Worm (Caenorhabditis elegans): ENCODE measurements around the gene F42A9.3.

The F42A9.3 gene

DNA sequence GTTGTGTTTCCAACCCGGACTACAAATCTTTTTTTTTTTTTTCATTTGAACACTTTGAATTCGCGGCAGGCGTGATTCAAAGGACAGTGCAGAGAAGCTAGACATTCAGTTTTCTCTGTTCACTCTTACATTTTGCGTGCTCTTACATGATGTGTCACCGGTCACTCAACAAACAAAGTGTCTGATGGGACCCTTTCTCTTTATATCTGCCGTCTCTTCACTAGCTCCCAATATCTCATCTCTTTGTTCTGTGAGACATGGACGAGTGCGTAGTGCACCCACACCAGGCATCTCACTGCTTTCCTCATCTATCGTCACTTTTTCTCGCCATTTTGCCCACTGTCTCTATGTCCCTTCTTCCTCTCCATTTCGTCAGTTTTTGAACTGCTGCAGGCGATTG is 30.0 kb upstream of the F42A9.3 start (continued):
- TF ChIP-seq F37D6.2 (tag; optimal IDR thresholded peaks at IDR 0.05) (no peak), aly-2 (tag; optimal IDR thresholded peaks at IDR 0.05) (no peak), hmg-1.1 (GFP tag; IDR thresholded peaks at IDR 0.05) (no peak; the same call in 1 of the 2 replicates), nhr-237 (tag; optimal IDR thresholded peaks at IDR 0.05) (no peak), ctbp-1 (GFP tag; IDR thresholded peaks at IDR 0.05) (no peak), rbr-2 (tag; optimal IDR thresholded peaks at IDR 0.05) (peak; percentile 71), ceh-28 (tag; optimal IDR thresholded peaks at IDR 0.05) (no peak), ztf-11 (tag; optimal IDR thresholded peaks at IDR 0.05) (no peak), lir-3 (tag; optimal IDR thresholded peaks at IDR 0.05) (no peak), F10B5.3 (tag; optimal IDR thresholded peaks at IDR 0.05) (no peak), zip-11 (GFP tag; IDR thresholded peaks at IDR 0.05) (no peak), unc-130 (GFP tag; optimal IDR thresholded peaks at IDR 0.05) (no peak), jun-1 (tag; optimal IDR thresholded peaks at IDR 0.05) (no peak), lim-7 (GFP tag; IDR thresholded peaks at IDR 0.05) (no peak), nhr-48 (tag; optimal IDR thresholded peaks at IDR 0.05) (peak; percentile 92), nhr-28 (tag; optimal IDR thresholded peaks at IDR 0.05) (peak; percentile 55), daf-16 (GFP tag; optimal IDR thresholded peaks at IDR 0.05) (peak in 1 of 2 experiments; percentile 20), daf-16 (tag; optimal IDR thresholded peaks at IDR 0.05) (peak; percentile 10), pqm-1 (tag; optimal IDR thresholded peaks at IDR 0.05) (no peak), hif-1 (tag; optimal IDR thresholded peaks at IDR 0.05) (peak in 1 of 2 experiments; percentile 23), skn-1 (tag; optimal IDR thresholded peaks at IDR 0.05) (no peak), egl-27 (tag; optimal IDR thresholded peaks at IDR 0.05) (no peak), pha-4 (GFP tag; IDR thresholded peaks at IDR 0.05) (no peak), pha-4 (tag; optimal IDR thresholded peaks at IDR 0.05) (peak; percentile 40), lin-38 (GFP tag; IDR thresholded peaks at IDR 0.05) (no peak), spr-3 (GFP tag; optimal IDR thresholded peaks at IDR 0.05) (no peak), lin-1 (GFP tag; IDR thresholded peaks at IDR 0.05) (no peak), mxl-2 (GFP tag; conservative IDR thresholded peaks at IDR 0.05) (no peak), egl-43 (GFP tag; IDR thresholded peaks at IDR 0.05) (no peak), fos-1 (tag; optimal IDR thresholded peaks at IDR 0.05) (no peak), R02D3.7 (tag; optimal IDR thresholded peaks at IDR 0.05) (no peak), ZK546.5 (tag; optimal IDR thresholded peaks at IDR 0.05) (no peak), zfp-3 (GFP tag; conservative IDR thresholded peaks at IDR 0.05) (no peak), ceh-44 (GFP tag; IDR thresholded peaks at IDR 0.05) (no peak), daf-12 (tag; optimal IDR thresholded peaks at IDR 0.05) (no peak), T20F7.1 (GFP tag; optimal IDR thresholded peaks at IDR 0.05) (no peak), zag-1 (tag; optimal IDR thresholded peaks at IDR 0.05) (no peak), hlh-30 (tag; optimal IDR thresholded peaks at IDR 0.05; ENCODE audit: insufficient read depth) (peak; percentile 50), nhr-6 (tag; optimal IDR thresholded peaks at IDR 0.05) (peak; percentile 10), F49E8.2 (tag; optimal IDR thresholded peaks at IDR 0.05; ENCODE audit: borderline replicate concordance) (no peak), F26F4.8 (GFP tag; conservative IDR thresholded peaks at IDR 0.05) (no peak), daf-19 (GFP tag; conservative IDR thresholded peaks at IDR 0.05) (no peak), nhr-25 (tag; optimal IDR thresholded peaks at IDR 0.05; ENCODE audit: borderline replicate concordance, insufficient read depth) (peak; percentile 9), php-3 (GFP tag; IDR thresholded peaks at IDR 0.05) (0 out of 2 replicates have a peak, but pooled peaks have one; percentile 12), arid-1 (GFP tag; conservative IDR thresholded peaks at IDR 0.05) (no peak), vab-7 (GFP tag; IDR thresholded peaks at IDR 0.05) (0 out of 2 replicates have a peak, but pooled peaks have one; percentile 31), ceh-32 (tag; optimal IDR thresholded peaks at IDR 0.05; ENCODE audit: poor library complexity) (no peak), mdt-29 (GFP tag; IDR thresholded peaks at IDR 0.05) (no peak), nhr-77 (tag; optimal IDR thresholded peaks at IDR 0.05) (no peak), cey-2 (tag; optimal IDR thresholded peaks at IDR 0.05; ENCODE audit: borderline replicate concordance, insufficient read depth) (no peak), nhr-10 (tag; optimal IDR thresholded peaks at IDR 0.05) (no peak), nhr-111 (GFP tag; optimal IDR thresholded peaks at IDR 0.05) (no peak)
